Worm (Caenorhabditis elegans) whole organism, young adult: ENCODE results near the gene abhd-12.

Source experiments
- C06A6.2 ChIP-seq: fragments of 200-800 bp; sonication (Bioruptor generic); conservative IDR thresholded peaks from 2 replicates; pipeline ENCODE4 v1.3.6; 2022; ENCODE audit warnings: missing genetic modification characterization, missing compliant biosample characterization
- F23B12.7 ChIP-seq: sonication (generic microtip); optimal IDR thresholded peaks from 2 replicates; lab custom pipeline; 2017; ENCODE audit warnings: missing genetic modification characterization, mild to moderate bottlenecking, missing compliant biosample characterization, antibody characterized with exemption, moderate library complexity; ENCODE audit not compliant: insufficient read depth
- Y67H2A.10 ChIP-seq: fragments of 200-800 bp; sonication (Bioruptor generic); conservative IDR thresholded peaks from 2 replicates; pipeline ENCODE4 v1.3.6; 2022; ENCODE audit warnings: missing genetic modification reagents, missing genetic modification characterization, missing compliant biosample characterization
- ceh-27 ChIP-seq: fragments of 200-800 bp; sonication (Bioruptor generic); optimal IDR thresholded peaks from 2 replicates; lab custom pipeline; 2018; ENCODE audit warnings: mild to moderate bottlenecking, missing genetic modification characterization, moderate library complexity, missing compliant biosample characterization
- chd-7 ChIP-seq: sonication (generic microtip); optimal IDR thresholded peaks from 2 replicates; lab custom pipeline; 2016; ENCODE audit warnings: mild to moderate bottlenecking, missing genetic modification characterization, moderate library complexity, missing compliant biosample characterization
- hlh-26 ChIP-seq: fragments of 200-800 bp; sonication (Bioruptor generic); conservative IDR thresholded peaks from 2 replicates; pipeline ENCODE4 v1.3.6; 2022; ENCODE audit warnings: missing genetic modification reagents, missing genetic modification characterization, missing compliant biosample characterization
- sdz-38 ChIP-seq: sonication (generic microtip); optimal IDR thresholded peaks from 2 replicates; lab custom pipeline; 2016; ENCODE audit warnings: missing genotype, missing genetic modification characterization, missing compliant biosample characterization
- snpc-4 ChIP-seq, 5 experiments: fragments of 150-350 bp in 1 of 5; sonication (generic microtip) in 4 of 5; optimal IDR thresholded peaks; 2 replicates each; lab custom pipeline; 2014 to 2018; ENCODE audit warnings: missing genetic modification characterization in 5 of 5, missing biosample characterization in 3 of 5, antibody characterized with exemption in 2 of 5, mild to moderate bottlenecking in 2 of 5, missing compliant biosample characterization in 2 of 5, missing genotype in 2 of 5, moderate library complexity in 2 of 5, missing genetic modification reagents in 1 of 5
- sptf-2 ChIP-seq: fragments of 200-800 bp; sonication (Bioruptor generic); optimal IDR thresholded peaks from 2 replicates; lab custom pipeline; 2018; ENCODE audit warnings: mild to moderate bottlenecking, missing genetic modification characterization, missing compliant biosample characterization
- unc-62 ChIP-seq: fragments of 150-350 bp; optimal IDR thresholded peaks from 2 replicates; lab custom pipeline; 2014; ENCODE audit warnings: missing biosample characterization, missing genetic modification reagents, missing genetic modification characterization

ce11 chrV:8028825-8029489 is 45.3 kb downstream of the abhd-12 start, which contains the start of gene oma-2:
- TF ChIP-seq snpc-4 (GFP tag; optimal IDR thresholded peaks at IDR 0.05; lab: Kevin White, UChicago) (no peak), snpc-4 (tag; optimal IDR thresholded peaks at IDR 0.05; lab: Kevin White, UChicago) (peak in 1 of 4 experiments; percentile 39), unc-62 (GFP tag; lab: Kevin White, UChicago) (no peak), ceh-27 (GFP tag; lab: Kevin White, UChicago) (no peak), F23B12.7 (tag; lab: Kevin White, UChicago) (peak; percentile 26), C06A6.2 (no peak), sptf-2 (GFP tag; lab: Kevin White, UChicago) (no peak), chd-7 (tag; lab: Kevin White, UChicago) (no peak), sdz-38 (tag; lab: Kevin White, UChicago) (no peak), hlh-26 (GFP tag; lab: Robert Waterston, UW) (no peak), Y67H2A.10 (no peak)
